Worm (Caenorhabditis elegans) whole organism, early embryonic: ENCODE measurements around the gene F18C5.9.
A peak's percentile ranks its signal among the peaks of the same experiment; 100 is the strongest.

Source experiments
- B0310.2 ChIP-seq: sonication (generic microtip); optimal IDR thresholded peaks from 2 replicates; lab custom pipeline; 2016; ENCODE audit warnings: mild to moderate bottlenecking, missing genetic modification characterization, missing compliant biosample characterization
- F13C5.2 ChIP-seq: sonication (generic microtip); optimal IDR thresholded peaks from 2 replicates; lab custom pipeline; 2017; ENCODE audit warnings: mild to moderate bottlenecking, missing genetic modification characterization, inconsistent platforms, missing compliant biosample characterization
- aly-1 ChIP-seq: sonication (generic microtip); optimal IDR thresholded peaks from 2 replicates; lab custom pipeline; 2016; ENCODE audit warnings: missing genetic modification characterization, missing compliant biosample characterization
- ama-1 ChIP-seq: fragments of 150-350 bp; optimal IDR thresholded peaks from 2 replicates; lab custom pipeline; 2014
- ceh-13 ChIP-seq: fragments of 200-800 bp; sonication (Bioruptor generic); optimal IDR thresholded peaks from 2 replicates; lab custom pipeline; 2018; ENCODE audit warnings: mild to moderate bottlenecking, missing genetic modification characterization, missing compliant biosample characterization
- ceh-36 ChIP-seq: sonication (generic microtip); optimal IDR thresholded peaks from 2 replicates; lab custom pipeline; 2016; ENCODE audit warnings: missing genetic modification characterization, inconsistent platforms, missing compliant biosample characterization
- ets-7 ChIP-seq: sonication (generic microtip); optimal IDR thresholded peaks from 2 replicates; lab custom pipeline; 2016; ENCODE audit warnings: missing genotype, missing genetic modification characterization, missing compliant biosample characterization
- flt-1 ChIP-seq: fragments of 200-800 bp; sonication (Bioruptor generic); IDR thresholded peaks from 2 replicates; pipeline ENCODE4 v1.3.6; 2022; ENCODE audit warnings: missing genetic modification characterization, missing compliant biosample characterization
- hmbx-1 ChIP-seq: sonication (generic microtip); optimal IDR thresholded peaks from 2 replicates; lab custom pipeline; 2016; ENCODE audit warnings: mild to moderate bottlenecking, missing genetic modification characterization, missing compliant biosample characterization
- hmg-4 ChIP-seq: fragments of 200-800 bp; sonication (Bioruptor generic); optimal IDR thresholded peaks from 2 replicates; lab custom pipeline; 2018; ENCODE audit warnings: mild to moderate bottlenecking, missing genetic modification characterization, missing compliant biosample characterization
- hnd-1 ChIP-seq: sonication (generic microtip); optimal IDR thresholded peaks from 2 replicates; lab custom pipeline; 2016; ENCODE audit warnings: missing genetic modification characterization, missing compliant biosample characterization
- pes-1 ChIP-seq: fragments of 200-800 bp; sonication (Bioruptor generic); IDR thresholded peaks from 2 replicates; pipeline ENCODE4 v1.3.6; 2022; ENCODE audit warnings: missing genetic modification reagents, missing genetic modification characterization, missing compliant biosample characterization
- scrt-1 ChIP-seq: fragments of 200-800 bp; sonication (Bioruptor generic); IDR thresholded peaks from 2 replicates; pipeline ENCODE4 v1.3.6; 2022; ENCODE audit warnings: missing genetic modification characterization, missing compliant biosample characterization
- sea-1 ChIP-seq: fragments of 200-800 bp; sonication (Bioruptor generic); conservative IDR thresholded peaks from 2 replicates; pipeline ENCODE4 v1.3.6; 2022; ENCODE audit warnings: missing genetic modification characterization, missing compliant biosample characterization
- tbx-11 ChIP-seq: fragments of 200-800 bp; sonication (Bioruptor generic); IDR thresholded peaks from 2 replicates; pipeline ENCODE4 v1.3.6; 2022; ENCODE audit warnings: missing genetic modification characterization, missing compliant biosample characterization
- tbx-37 ChIP-seq: fragments of 200-800 bp; sonication (Bioruptor generic); conservative IDR thresholded peaks from 2 replicates; pipeline ENCODE4 v1.3.6; 2022; ENCODE audit warnings: missing genetic modification reagents, missing genetic modification characterization, missing compliant biosample characterization
- tra-4 ChIP-seq: sonication (generic microtip); optimal IDR thresholded peaks from 2 replicates; lab custom pipeline; 2017; ENCODE audit warnings: missing genetic modification characterization, missing compliant biosample characterization

The F18C5.9 gene

DNA sequence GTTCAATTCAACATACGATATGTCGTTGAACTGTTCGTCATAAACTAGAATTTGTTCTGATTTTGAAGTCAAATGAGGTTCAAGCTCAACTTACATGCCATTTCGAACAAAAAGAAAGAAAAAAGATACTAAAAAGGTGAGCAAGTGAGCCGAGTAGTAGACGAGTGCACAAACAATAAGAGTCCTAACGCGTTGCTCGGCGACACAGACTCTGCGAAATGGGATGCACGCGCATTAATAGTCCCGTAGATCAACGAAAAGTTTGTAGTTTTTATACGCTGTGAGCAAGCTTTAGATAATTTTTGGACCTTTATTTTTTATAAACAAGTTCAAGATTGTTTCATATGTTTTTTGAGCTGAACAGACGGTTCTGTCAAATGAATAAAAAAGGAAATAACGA lies 38.3 kb upstream of the F18C5.9 start, which contains the start of gene C56E6.4:
TSS of gene C56E6.4 (minus strand) at position 101 of the 400 bp plus-strand sequence.
- no peak for TF ChIP-seq F13C5.2 (tag; lab: Kevin White, UChicago)
- TF ChIP-seq aly-1 (tag; lab: Kevin White, UChicago): no peak

DNA sequence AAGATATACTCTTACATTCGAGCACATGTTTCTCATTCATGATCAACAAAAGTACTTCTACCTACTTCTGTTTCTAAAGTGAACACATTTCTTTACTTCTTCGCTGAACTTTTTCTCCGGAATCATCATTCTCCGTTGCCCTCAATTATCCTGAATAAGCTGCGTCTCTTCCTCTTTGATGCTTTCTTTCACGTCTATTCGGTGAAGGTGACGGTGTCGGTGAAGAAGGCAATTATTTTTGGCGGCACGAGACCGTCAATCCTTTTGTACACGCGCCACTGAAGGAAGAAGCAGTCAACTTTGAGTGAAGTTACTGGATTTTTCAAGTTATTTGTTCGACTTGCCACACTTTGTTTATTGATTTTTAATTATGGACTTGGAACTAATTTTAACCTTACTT lies 35.4 kb upstream of the F18C5.9 start, which contains the start of gene abch-1:
TSS of gene abch-1 (minus strand) at position 101 of the 400 bp plus-strand sequence.
- TF ChIP-seq ets-7 (tag; lab: Kevin White, UChicago) (no peak), hmg-4 (no peak), tbx-11 (GFP tag; lab: Robert Waterston, UW) (no peak), B0310.2 (tag; lab: Kevin White, UChicago) (no peak), tbx-37 (GFP tag; lab: Robert Waterston, UW) (no peak)

DNA sequence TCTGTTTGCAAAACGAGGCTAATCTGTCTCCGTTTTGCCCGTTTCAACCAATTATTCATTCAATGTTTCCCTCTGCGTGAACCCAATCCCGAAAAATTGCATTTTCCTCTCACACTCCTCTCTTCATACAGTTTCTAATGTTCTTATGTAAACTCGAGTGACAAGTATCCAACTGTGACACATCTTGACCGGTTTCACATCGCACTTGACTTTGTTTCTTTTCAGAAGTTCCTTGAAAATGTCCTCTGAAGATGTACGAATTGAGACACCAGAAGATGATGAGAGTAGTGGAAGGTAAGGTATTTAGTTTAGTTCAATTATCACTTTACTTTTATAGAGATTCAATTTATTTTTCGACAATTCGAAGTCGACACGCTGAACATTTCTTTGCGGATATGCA lies 35.0 kb upstream of the F18C5.9 start, which contains the start of gene abcx-1:
TSS of gene abcx-1 (plus strand) at position 224 of the 400 bp plus-strand sequence.
- no peak for TF ChIP-seq hmbx-1 (tag; lab: Kevin White, UChicago)
- TF ChIP-seq flt-1 (GFP tag; lab: Robert Waterston, UW): no peak
- no peak for TF ChIP-seq hnd-1
- TF ChIP-seq tbx-37 (GFP tag; lab: Robert Waterston, UW): no peak

DNA sequence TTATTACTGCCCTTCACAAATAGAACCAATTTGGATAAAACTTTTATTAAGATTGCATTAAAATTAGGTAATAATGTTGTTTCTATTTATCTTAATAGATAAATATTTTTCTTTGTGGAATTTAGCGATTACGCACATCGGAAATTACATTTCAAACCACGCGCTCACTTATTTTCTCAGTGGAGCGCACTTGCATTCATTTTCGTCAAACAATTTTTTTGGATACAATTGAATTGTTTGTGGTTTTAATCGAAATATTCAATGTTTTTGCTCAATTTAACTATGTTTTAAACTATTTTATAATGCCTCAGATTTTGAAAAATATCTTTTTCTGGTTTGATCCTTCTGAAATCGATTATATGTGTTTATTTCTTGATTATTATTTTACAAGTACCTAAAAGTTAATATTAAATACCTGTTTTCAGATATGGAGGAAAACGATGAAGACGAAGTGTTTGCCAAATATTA lies 30.9 kb upstream of the F18C5.9 start, which contains the start of gene utp-20:
TSS of gene utp-20 (plus strand) at position 418 of the 468 bp plus-strand sequence.
- TF ChIP-seq F13C5.2 (tag; lab: Kevin White, UChicago) (peak; percentile 5), hmg-4 (no peak), hmbx-1 (tag; lab: Kevin White, UChicago) (no peak)

DNA sequence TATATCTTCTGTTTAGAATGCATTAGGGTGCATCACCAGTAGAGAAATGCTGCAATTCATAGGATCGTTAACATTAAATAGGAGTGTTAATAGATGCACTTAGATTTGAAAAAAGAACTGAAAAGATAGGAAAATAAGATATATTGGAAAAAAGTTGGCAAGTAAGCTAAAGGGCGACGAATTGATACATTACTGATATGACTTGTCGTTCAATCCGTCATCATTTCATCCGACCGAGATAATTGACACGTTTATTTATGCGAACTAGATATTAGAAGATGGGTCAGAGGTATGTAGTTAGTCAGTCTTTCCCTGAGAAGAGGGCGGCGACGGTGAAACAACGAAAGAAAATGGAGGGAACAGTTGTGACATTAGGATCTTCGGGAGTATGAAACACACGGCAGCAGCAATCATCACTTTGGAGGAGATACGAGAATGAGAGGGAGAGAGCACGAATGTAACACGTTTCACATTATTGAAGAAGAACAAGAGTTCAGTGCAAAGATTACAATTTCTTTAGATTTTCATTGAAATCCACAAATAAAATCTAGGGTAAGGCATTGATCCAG lies 22.0 kb upstream of the F18C5.9 start, which contains the start of gene lron-15:
TSS of gene lron-15 (minus strand) at position 51 of the 569 bp plus-strand sequence.
- TF ChIP-seq ets-7 (tag; lab: Kevin White, UChicago) (no peak), aly-1 (tag; lab: Kevin White, UChicago) (no peak), flt-1 (GFP tag; lab: Robert Waterston, UW) (no peak), F13C5.2 (tag; lab: Kevin White, UChicago) (no peak), ceh-13 (GFP tag; lab: Kevin White, UChicago) (no peak), pes-1 (GFP tag; lab: Robert Waterston, UW) (no peak), sea-1 (GFP tag; lab: Robert Waterston, UW) (no peak), B0310.2 (tag; lab: Kevin White, UChicago) (no peak), scrt-1 (GFP tag; lab: Robert Waterston, UW) (no peak), tbx-37 (GFP tag; lab: Robert Waterston, UW) (no peak), ceh-36 (tag; lab: Kevin White, UChicago) (no peak), ama-1 (lab: Kevin White, UChicago) (no peak), hnd-1 (no peak), tra-4 (tag; lab: Kevin White, UChicago) (no peak), tbx-11 (GFP tag; lab: Robert Waterston, UW) (no peak)

DNA sequence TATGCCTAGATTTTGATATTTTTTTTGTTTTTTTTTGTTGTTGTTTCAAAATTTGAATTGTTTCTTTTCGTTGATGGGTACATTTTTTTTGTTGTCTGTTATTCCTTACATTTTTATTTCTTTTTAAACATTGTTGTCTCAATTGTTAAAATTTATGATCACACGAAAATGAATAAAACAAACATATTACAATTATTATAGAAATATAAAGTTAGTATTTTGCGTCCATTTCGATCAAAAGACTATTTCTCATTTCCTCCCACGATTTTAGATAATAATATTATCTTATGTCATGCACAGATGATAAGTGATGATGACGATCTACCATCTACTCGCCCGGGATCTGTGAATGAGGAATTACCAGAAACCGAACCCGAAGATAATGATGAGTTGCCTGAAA lies 12.3 kb upstream of the F18C5.9 start, which contains the start of gene wrn-1:
TSS of gene wrn-1 (plus strand) at position 301 of the 400 bp plus-strand sequence.
- TF ChIP-seq hmbx-1 (tag; lab: Kevin White, UChicago) (no peak), flt-1 (GFP tag; lab: Robert Waterston, UW) (no peak), scrt-1 (GFP tag; lab: Robert Waterston, UW) (no peak), tra-4 (tag; lab: Kevin White, UChicago) (no peak), ama-1 (lab: Kevin White, UChicago) (no peak), B0310.2 (tag; lab: Kevin White, UChicago) (no peak)

DNA sequence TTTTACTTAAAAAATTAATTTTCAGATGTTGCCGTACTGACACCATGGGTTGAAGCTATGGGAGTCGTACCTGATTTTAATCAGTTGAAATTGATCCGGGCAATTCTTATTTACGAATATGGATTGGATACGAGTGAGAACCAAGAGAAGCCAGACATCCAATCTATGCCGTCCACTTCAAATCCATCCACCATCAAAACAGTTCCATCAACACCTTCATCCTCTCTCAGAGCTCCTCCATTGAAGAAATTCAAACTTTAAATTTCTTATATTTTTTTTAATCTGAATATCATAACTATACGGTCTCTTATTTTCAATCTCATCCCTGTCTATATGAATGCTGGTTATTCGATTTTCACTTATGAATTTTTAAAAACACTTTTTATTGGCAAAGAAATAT lies 8.0 kb upstream of the F18C5.9 start:
- TF ChIP-seq B0310.2 (tag; lab: Kevin White, UChicago) (no peak), hnd-1 (no peak), ceh-13 (GFP tag; lab: Kevin White, UChicago) (no peak), tbx-11 (GFP tag; lab: Robert Waterston, UW) (no peak), ceh-36 (tag; lab: Kevin White, UChicago) (no peak), ets-7 (tag; lab: Kevin White, UChicago) (no peak), hmbx-1 (tag; lab: Kevin White, UChicago) (no peak), flt-1 (GFP tag; lab: Robert Waterston, UW) (no peak), F13C5.2 (tag; lab: Kevin White, UChicago) (no peak), ama-1 (lab: Kevin White, UChicago) (no peak), hmg-4 (no peak), pes-1 (GFP tag; lab: Robert Waterston, UW) (no peak)

DNA sequence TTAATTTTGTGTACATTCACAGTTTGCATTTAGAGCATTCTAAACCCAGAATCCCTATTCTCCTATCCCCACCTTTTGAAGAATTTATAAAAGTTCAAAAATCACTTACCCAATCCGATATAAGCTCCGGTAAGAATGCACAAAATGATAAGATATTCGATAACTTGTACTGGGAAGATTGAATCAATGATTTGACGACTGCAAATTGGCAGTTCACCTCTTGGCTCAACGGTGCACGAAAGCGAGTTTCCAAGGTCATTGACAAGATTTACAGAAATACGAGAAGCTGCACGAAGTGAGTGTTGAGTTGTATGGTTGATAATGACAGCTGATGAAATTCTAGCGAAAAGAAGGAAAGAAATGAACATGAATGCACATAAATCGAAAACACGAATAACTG lies 6.6 kb upstream of the F18C5.9 start:
- no peak for TF ChIP-seq scrt-1 (GFP tag; lab: Robert Waterston, UW)
- no peak for TF ChIP-seq pes-1 (GFP tag; lab: Robert Waterston, UW)
- TF ChIP-seq tbx-11 (GFP tag; lab: Robert Waterston, UW): no peak
- TF ChIP-seq B0310.2 (tag; lab: Kevin White, UChicago): no peak
- no peak for TF ChIP-seq hmbx-1 (tag; lab: Kevin White, UChicago)
- no peak for TF ChIP-seq tbx-37 (GFP tag; lab: Robert Waterston, UW)
- TF ChIP-seq flt-1 (GFP tag; lab: Robert Waterston, UW): no peak
- TF ChIP-seq F13C5.2 (tag; lab: Kevin White, UChicago): no peak
- no peak for TF ChIP-seq ceh-36 (tag; lab: Kevin White, UChicago)
- TF ChIP-seq ets-7 (tag; lab: Kevin White, UChicago): no peak
- no peak for TF ChIP-seq ceh-13 (GFP tag; lab: Kevin White, UChicago)
- no peak for TF ChIP-seq tra-4 (tag; lab: Kevin White, UChicago)
- TF ChIP-seq ama-1 (lab: Kevin White, UChicago): no peak
- TF ChIP-seq aly-1 (tag; lab: Kevin White, UChicago): no peak
- no peak for TF ChIP-seq hnd-1
- TF ChIP-seq hmg-4: no peak
- no peak for TF ChIP-seq sea-1 (GFP tag; lab: Robert Waterston, UW)
